Worm (Caenorhabditis elegans) whole organism, mixed stage, embryonic: ENCODE data around the gene set-25.

Experiments used
- ces-1 ChIP-seq: fragments of 150-350 bp; optimal IDR thresholded peaks from 2 replicates; lab custom pipeline; 2014; ENCODE audit warnings: missing biosample characterization, missing genetic modification reagents, missing genetic modification characterization
- tbx-8 ChIP-seq: fragments of 200-800 bp; sonication (Bioruptor generic); optimal IDR thresholded peaks from 2 replicates; lab custom pipeline; 2018; ENCODE audit warnings: mild to moderate bottlenecking, missing genetic modification characterization, moderate library complexity, missing compliant biosample characterization
- unc-39 ChIP-seq: fragments of 150-350 bp; optimal IDR thresholded peaks from 2 replicates; lab custom pipeline; 2014; ENCODE audit warnings: missing biosample characterization, missing genetic modification characterization

DNA sequence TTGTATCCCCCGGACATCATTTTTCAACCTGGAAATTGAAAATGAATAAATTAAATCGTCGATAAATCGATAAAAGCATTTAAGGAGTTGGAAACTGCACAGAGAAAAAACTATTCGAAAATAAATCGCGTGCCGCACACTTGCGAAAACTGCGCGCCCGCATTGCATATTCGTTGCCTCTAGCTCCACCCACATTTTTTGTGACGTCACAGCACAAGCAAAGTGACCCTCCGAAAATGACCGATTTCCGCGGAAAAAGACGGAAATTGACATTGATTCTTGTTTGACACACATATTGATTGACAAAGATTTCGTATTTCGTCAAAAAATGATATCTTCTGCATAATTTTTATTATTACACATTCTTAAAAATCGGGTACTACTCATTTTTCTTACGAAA lies 24.0 kb downstream of the set-25 start, which contains the start of gene cpf-2:
- TF ChIP-seq tbx-8 (GFP tag; lab: Kevin White, UChicago) = no peak
- TF ChIP-seq unc-39 = no peak
- TF ChIP-seq ces-1 (GFP tag; lab: Kevin White, UChicago) = peak; percentile 34
